Fruit fly (Drosophila melanogaster) ovary, adult (tissue): ENCODE results near the gene AIF.

Experiments used
- CG17801 ChIP-seq: fragments of 200-800 bp; optimal IDR thresholded peaks from 2 replicates; lab custom pipeline; 2019; ENCODE audit warnings: missing biosample characterization, mild to moderate bottlenecking, missing genetic modification characterization, moderate library complexity; ENCODE audit not compliant: partially characterized antibody

The AIF gene

DNA sequence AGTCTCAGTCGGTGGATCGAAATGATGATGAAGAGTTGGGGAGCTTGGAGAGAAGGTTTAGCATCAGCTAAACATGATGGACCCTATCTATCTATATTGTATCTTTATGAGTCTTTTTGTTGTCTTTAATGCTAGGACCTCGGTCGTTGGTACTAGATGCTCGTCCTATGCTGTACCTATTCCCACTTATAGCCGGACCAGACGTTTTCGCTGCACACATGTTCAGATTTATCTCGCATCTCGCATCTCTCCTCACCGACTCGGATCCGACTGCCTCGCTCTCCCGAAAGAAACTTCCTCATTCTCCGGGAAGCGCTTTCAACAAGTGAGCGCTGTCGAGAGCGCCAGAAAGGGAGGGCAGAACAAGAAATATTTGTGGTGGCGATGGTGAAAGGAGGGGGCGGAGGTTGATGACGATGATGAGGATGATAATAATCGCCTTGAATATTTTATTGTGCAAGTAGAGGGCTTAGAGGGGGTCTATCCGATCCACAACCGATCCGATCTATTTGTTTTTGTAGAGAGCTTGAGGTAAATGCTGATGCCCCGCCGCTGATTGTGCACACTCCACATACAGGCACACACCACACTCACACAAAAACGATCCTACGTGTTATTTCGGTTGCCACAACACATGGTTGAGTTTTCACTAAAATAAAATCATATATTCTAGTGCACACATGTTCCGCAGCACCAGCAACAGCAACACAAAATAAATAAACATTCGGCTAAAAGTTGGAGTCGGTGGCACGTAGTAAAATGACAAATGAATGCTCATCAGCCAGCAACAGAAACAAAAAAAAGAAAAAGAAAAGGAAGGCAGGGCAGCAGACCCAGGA lies 11.4 kb downstream of the AIF start:
- no peak for TF ChIP-seq CG17801 (GFP tag; lab: Kevin White, UChicago)

DNA sequence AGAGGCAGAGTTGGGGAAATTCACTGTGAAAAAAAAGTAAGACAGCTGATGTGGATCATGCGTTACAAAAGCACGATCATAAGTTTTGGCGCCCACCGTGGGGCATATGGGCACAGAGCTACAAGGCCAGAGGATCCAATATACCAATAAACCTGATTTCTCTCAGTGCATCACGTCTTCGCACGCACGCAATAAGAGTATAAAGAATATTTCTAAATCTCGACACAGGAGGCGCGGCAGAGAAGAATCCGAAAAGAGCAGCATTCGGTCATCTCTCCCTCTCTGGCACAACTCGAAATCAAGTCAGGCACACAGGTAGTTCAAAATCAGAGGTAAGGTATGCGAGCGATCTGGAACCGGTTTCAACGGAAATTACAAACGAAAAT lies 12.0 kb downstream of the AIF start:
- no peak for TF ChIP-seq CG17801 (GFP tag; lab: Kevin White, UChicago)

DNA sequence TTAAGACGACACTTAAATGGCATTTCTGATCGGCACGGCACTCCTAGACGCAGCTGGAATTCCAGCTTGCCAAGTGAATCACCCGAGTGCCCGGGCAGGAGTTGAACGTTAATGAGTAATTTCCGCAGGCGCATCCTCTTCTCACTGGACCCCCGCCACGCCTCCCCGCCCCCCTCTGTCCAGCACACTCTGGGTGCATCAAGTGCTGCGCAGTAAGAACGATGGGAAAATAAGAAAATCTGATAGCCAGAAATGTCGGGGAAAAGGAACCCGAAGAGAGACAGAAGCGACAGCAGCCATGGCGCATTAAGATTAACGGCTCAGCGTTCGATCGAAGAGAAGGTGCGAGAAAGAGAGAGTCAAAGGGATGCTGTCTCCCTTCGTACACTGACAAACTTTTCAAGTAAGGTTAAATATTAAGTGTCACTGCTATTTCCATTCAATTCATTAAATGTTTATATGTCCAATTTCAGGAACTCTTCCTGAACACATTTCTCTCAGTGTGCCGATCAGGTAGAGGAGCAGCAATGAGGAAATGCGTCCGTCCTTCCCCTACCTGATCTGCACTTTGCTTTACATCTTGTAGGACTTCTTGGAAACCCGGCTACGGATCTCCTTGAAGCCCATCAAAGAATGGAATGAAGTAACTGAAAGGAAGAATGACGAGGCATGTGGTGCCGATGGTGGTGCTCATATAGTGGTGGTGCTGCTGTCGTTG lies 13.1 kb downstream of the AIF start:
- TF ChIP-seq CG17801 (GFP tag; lab: Kevin White, UChicago) = no peak

DNA sequence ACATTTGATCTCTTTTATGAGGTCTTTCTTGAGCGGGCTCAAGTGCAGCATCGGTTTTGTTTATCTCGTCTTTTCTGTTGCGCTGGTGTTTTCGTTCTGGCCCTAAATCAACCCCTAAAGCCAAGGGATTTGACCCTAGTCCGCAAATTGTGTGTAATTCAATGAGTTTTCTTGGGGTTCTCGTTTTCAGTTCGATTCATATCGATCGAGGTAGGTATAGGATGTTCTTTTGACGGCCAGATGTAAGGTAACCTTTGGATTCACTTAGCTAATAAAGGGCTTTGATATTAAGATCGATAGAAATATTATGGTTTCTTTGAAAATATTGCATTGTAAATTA lies 13.7 kb downstream of the AIF start:
- no peak for TF ChIP-seq CG17801 (GFP tag; lab: Kevin White, UChicago)

DNA sequence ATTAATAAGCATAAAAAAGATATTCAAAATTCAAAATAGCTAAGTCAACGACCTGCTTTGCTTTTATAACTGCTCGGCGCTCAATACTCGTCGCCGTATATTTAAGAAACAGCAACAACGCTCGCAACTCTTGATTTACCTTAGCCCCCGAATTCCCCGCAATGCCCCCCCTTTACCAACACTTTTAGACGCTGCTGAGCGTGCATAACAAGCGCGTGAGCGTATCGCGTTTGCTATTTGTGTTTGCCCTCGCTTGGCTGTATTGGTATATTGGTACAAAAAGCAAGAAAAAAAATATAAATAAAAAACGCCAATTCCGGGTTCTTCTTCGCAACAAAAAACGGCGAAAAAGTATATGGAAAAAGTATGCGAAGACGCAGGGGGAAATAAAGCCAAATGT lies 14.3 kb downstream of the AIF start:
- peak; percentile 92 for TF ChIP-seq CG17801 (GFP tag; lab: Kevin White, UChicago)

DNA sequence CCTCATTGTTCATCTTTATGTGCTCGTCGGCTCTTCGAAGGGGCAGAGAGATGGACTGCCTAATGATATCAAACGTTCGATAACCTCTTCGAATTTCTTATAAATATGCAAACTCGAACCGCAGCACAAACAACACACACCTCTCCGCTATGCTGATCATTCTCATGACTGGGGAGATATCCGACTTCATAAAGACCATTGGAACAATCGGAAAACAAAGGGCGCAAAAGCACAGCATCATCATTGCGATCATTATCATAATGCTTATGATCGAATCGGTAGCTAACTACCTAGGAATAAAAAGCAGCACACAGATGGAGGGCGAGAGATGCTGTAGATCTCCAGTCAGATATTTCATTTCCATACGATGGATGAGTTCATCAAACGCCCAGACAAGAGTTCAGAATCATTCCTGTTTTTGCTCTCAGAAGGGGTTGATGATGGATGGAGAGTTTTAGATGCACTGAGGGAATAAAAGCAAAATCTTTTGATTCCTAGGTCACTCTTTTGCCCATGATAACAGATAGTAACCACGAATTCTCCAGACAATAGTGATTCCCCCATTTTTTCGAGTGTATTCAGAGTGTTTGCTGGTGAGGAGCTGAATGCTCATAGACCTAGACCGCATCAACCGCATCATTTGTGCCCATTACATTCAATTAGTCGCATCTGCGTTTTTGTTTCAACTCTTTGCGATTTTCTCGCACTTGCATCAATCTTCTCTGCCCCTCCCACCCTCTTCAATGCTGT lies 15.6 kb downstream of the AIF start:
- TF ChIP-seq CG17801 (GFP tag; lab: Kevin White, UChicago) = no peak

DNA sequence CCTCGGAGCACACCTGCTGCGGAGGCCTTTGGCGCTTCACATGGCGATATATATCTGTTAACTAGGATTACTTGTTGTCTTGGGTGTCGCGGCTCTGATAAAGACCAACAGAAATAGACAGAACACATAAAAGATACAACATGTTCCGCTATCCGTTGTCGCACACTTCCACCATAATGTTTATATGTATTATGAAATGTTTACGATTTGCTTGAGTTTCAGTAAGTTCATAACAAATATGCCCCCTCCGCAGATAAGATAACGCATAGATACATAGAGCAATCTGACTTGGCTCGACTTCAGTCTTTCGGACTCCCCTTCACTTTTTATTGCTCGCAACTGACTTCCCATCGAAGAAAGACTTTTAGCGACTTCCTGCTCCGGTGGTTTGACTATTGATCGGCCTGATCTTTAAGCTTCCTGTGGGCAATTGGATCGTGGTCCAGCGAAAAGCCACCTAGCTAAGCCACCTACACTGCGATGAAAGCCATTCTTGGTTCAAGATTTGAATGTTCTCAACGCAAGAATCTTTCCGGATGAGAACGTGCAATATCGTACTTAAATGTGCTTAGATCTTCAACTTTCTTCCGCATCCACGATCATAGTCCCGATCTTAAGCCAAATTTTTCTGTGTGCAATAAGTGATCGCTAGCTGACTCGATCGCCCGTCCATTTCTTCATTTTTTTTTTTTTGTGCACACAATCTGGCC lies 16.8 kb downstream of the AIF start:
- TF ChIP-seq CG17801 (GFP tag; lab: Kevin White, UChicago) = no peak

DNA sequence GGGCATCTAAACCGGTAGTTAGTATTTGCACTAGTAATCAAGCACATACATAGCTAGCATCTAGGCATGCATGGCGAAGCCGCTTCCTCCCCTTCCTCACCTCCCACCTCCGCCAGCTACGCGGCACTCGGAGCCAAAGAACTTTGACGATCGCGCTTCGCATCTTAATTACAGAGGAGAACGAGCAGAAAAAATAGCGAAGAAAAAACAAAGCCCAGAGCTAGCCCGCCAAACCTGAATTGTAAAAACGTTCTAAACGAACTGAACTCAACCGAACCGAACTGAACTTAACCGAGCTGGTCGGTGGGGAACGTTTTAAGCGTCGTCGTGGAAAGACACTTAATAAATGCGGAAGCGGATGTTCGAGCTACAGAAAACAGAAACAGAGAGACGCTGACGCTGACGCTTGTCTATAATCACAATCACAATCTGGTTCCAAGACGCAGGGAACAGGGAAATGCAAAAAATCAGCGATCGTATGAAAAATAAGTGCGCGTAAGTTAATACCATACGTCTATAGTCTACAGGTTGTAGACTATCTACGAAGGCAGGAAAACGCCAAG lies 17.4 kb downstream of the AIF start:
- no peak for TF ChIP-seq CG17801 (GFP tag; lab: Kevin White, UChicago)

DNA sequence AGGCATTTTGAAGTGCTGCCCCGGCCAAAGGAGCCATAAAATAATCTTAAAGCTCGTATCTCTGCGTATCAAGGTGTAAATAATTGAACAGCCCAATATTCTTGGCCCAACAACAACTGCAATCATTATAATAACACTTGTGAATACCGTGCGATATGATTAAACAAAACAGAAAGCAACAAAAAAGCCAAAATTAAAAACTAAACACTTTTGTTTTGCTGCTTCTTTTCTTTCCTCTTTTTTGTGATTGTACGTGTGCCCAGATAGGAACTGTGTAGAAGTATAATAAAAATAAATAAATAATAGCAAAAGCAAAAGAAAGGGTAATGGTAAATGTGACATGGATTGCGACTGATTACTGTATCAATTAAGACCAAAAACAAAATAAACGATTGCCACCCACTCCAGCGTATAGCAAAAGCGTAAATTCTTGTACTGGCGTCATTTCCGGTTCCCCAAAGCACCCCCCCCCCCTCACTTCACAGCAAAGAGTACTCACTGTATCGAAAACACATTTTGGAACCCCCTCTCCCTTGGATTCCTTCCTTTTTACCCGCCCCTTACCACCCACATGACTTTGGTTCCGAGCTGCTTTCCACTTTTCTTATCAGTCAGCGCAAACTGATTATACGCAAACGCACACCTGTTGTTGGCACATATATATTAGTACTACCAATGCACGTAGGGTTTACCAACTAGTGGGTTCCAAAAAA lies 20.0 kb downstream of the AIF start:
- TF ChIP-seq CG17801 (GFP tag; lab: Kevin White, UChicago) = peak; percentile 56

DNA sequence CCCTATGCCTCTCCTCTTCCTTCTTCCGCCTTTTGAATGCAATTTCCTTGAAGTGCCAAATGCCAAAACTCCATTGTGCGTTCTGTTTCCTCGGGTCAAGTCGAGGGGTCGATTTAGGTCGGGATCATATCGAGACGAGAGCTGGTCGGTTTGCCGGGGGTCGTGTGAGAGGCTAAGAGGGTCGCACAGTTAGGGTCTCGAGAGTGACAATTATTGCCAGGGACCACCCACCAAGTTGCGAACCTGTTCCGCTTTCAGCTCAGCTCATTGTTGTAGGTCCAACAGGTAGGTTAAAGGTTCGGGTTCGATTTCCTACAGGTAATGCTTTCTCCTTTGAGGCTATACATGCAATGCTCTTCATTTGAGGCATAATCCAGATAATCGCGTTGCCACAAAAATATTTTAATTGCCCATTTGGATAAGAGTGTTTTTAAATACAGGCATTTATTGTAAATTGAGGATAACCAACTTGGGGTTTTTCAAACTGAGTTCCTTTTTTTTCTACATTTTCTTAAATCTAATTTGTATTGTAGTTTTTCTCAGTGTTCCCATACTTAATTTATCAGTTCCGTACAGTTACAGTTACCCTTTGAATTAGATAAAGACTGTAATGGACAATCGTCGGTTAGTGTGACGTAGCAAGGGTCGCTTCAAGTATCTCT lies 21.0 kb downstream of the AIF start:
- TF ChIP-seq CG17801 (GFP tag; lab: Kevin White, UChicago) = no peak

DNA sequence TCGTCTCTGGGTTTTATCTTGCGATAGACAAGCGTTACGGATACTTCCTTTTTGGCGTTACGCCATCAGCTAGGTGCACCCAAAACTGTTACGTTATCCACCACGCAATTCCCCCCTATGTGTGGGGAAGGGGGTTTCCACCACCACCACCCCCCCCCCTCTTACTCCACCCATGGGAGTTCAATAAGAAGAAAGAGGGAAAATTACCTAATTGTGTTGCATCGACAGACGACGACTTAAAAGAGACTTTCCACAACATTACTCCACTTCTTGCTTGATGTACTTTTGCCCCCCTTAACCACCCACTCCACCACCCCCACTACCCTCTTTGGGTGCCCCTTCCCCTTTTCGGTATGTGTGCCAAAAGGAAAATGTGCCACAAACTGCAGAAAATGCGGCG lies 21.6 kb downstream of the AIF start:
- TF ChIP-seq CG17801 (GFP tag; lab: Kevin White, UChicago) = no peak

DNA sequence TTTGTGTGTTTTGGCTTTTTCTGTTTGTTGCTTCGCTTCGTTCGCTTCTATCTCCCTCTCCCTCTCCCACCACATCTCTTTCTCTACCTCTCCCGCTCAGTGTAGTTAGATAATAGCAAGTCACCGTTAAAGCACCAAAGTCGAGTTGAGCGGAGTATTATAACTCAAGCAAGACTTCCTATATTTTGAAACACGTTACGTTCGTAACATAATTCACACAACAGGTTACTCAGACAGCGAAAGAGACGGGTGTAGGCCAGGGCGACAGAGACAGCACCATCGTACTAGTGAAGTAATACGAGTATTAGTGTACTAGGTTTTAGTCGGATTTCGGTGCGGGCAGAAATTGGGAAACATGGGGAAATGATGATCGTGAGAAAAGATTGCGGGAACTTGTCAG lies 22.1 kb downstream of the AIF start:
- TF ChIP-seq CG17801 (GFP tag; lab: Kevin White, UChicago) = no peak

DNA sequence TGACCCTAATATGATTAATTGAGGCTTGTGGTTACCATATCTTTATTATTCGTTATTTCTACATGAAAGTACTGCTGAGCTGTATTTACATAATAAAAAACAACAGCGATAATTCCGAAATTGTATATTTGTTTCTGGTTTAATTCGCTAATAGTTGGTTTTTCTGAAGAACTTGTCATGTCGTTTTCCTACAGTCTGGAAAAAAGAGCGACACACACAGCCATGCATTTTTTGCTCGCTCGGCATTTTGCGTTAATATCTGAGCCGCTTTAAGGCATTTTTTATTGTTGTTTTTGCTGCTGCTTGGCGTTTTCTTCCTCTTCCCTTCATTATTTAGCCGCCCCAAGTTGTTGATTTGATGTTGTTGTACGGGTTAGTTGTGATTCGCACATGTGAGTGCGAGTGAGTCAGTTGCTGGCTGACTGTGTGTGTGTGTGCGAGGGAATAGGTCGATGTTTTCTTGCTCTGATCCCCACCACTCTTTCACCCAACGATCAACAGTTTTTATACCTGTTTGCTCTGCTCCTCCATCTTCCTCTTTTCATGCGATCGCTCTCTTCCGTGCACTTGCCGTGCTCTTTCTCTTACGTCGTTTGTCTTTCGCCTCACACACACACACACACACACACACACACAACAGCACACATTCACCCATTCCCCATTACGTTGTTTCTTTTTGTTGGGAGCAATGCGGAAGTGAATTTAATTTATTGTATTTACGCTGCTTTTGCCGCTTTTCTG lies 23.7 kb downstream of the AIF start:
- TF ChIP-seq CG17801 (GFP tag; lab: Kevin White, UChicago) = peak; percentile 36
